Fruit fly (Drosophila melanogaster) S2 (cell line): ENCODE measurements around the gene mgl.

Source experiments
- CG8478 ChIP-seq: fragments of >200 bp; optimal IDR thresholded peaks from 2 replicates; lab custom pipeline; 2018
- CTCF ChIP-seq, 2 experiments: fragments of >200 bp; optimal IDR thresholded peaks; 2 replicates each; lab custom pipeline; 2018

DNA sequence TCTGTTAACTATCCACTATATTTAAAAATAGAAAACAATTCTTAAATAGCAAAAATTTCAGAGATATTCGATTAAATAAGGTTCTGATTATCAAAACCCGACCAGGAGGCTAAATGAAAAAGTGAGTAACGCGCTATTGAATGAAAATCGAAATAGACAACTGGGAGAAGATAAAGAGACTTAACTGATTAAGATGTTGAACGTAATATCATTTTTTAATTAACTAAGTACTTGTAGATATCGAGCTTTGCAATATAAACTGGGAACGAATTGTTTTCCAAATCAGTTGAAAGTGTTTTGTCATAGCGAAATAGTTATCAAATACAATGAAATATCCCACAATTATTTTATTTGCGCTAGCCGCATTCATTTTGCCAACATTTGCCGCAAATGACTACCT is 33.6 kb upstream of the mgl start, which contains the start of gene CG34026:
- TF ChIP-seq CTCF (optimal IDR thresholded peaks at IDR 0.05; lab: Kevin White, UChicago) (no peak), CG8478 (lab: Kevin White, UChicago) (no peak)
